Fruit fly (Drosophila melanogaster) whole organism, embryonic: ENCODE measurements around the gene fz.

Source experiments
- Atf6 ChIP-seq: fragments of 200-800 bp; sonication (Bioruptor generic); IDR thresholded peaks from 2 replicates; pipeline ENCODE4 v1.3.6; 2022; ENCODE audit warnings: missing biosample characterization, missing genetic modification characterization
- Blimp-1 ChIP-seq: fragments of 200-800 bp; sonication (Bioruptor generic); optimal IDR thresholded peaks from 3 replicates; lab custom pipeline; 2018; ENCODE audit warnings: missing biosample characterization, missing genetic modification characterization, mild to moderate bottlenecking, moderate library complexity, missing genetic modification reagents
- CG10147 ChIP-seq: fragments of 200-800 bp; sonication (Bioruptor generic); optimal IDR thresholded peaks from 2 replicates; lab custom pipeline; 2019; ENCODE audit warnings: missing biosample characterization, mild to moderate bottlenecking, missing genetic modification characterization, moderate library complexity
- CG1024 ChIP-seq: fragments of 200-800 bp; sonication (Bioruptor generic); IDR thresholded peaks from 2 replicates; pipeline ENCODE4 v1.3.6; 2022; ENCODE audit warnings: missing biosample characterization, missing genetic modification characterization
- CG11695 ChIP-seq: fragments of 200-800 bp; sonication (Bioruptor generic); IDR thresholded peaks from 3 replicates; pipeline ENCODE4 v1.3.6; 2022; ENCODE audit warnings: missing biosample characterization, missing genetic modification characterization
- CG12236 ChIP-seq: fragments of 200-800 bp; sonication (Bioruptor generic); optimal IDR thresholded peaks from 2 replicates; lab custom pipeline; 2016; ENCODE audit warnings: missing biosample characterization, missing genetic modification characterization
- CG12942 ChIP-seq: fragments of 200-800 bp; sonication (Bioruptor generic); optimal IDR thresholded peaks from 3 replicates; lab custom pipeline; 2016; ENCODE audit warnings: missing biosample characterization, missing genetic modification characterization
- CG15269 ChIP-seq: fragments of 200-800 bp; sonication (Bioruptor generic); optimal IDR thresholded peaks from 2 replicates; lab custom pipeline; 2018; ENCODE audit warnings: missing biosample characterization, mild to moderate bottlenecking, missing genetic modification characterization, moderate library complexity
- CG15601 ChIP-seq: fragments of 200-800 bp; sonication (Bioruptor generic); optimal IDR thresholded peaks from 3 replicates; lab custom pipeline; 2019; ENCODE audit warnings: missing biosample characterization, mild to moderate bottlenecking, missing genetic modification characterization, moderate library complexity
- CG1602 ChIP-seq: fragments of 200-800 bp; sonication (Bioruptor generic); optimal IDR thresholded peaks from 3 replicates; lab custom pipeline; 2016; ENCODE audit warnings: missing biosample characterization, missing genetic modification characterization
- CG18262 ChIP-seq: fragments of 200-800 bp; optimal IDR thresholded peaks from 3 replicates; lab custom pipeline; 2019; ENCODE audit warnings: missing biosample characterization, mild to moderate bottlenecking, missing genetic modification characterization, moderate library complexity
- CG18599 ChIP-seq: fragments of 200-800 bp; sonication (Bioruptor generic); optimal IDR thresholded peaks from 3 replicates; lab custom pipeline; 2017; ENCODE audit warnings: missing biosample characterization, missing genetic modification characterization, mild to moderate bottlenecking, moderate library complexity, missing genetic modification reagents
- CG2712 ChIP-seq: fragments of 200-800 bp; optimal IDR thresholded peaks from 3 replicates; lab custom pipeline; 2019; ENCODE audit warnings: missing biosample characterization, mild to moderate bottlenecking, missing genetic modification characterization, moderate library complexity
- CG31224 ChIP-seq: fragments of 200-800 bp; sonication (Bioruptor generic); IDR thresholded peaks from 2 replicates; pipeline ENCODE4 v1.3.6; 2022; ENCODE audit warnings: missing biosample characterization, missing genetic modification characterization
- CG3163 ChIP-seq: fragments of 200-800 bp; sonication (Bioruptor generic); optimal IDR thresholded peaks from 3 replicates; lab custom pipeline; 2016; ENCODE audit warnings: missing biosample characterization, missing genetic modification characterization
- CG33213 ChIP-seq: fragments of 200-800 bp; sonication (Bioruptor generic); optimal IDR thresholded peaks from 3 replicates; lab custom pipeline; 2016; ENCODE audit warnings: missing biosample characterization, missing genetic modification characterization
- CG33557 ChIP-seq: fragments of 200-800 bp; sonication (Bioruptor generic); optimal IDR thresholded peaks from 2 replicates; lab custom pipeline; 2019; ENCODE audit warnings: missing biosample characterization, mild to moderate bottlenecking, missing genetic modification characterization, moderate library complexity
- CG4282 ChIP-seq: fragments of 200-800 bp; sonication (Bioruptor generic); optimal IDR thresholded peaks from 2 replicates; lab custom pipeline; 2016; ENCODE audit warnings: missing biosample characterization, missing genetic modification characterization
- CG7745 ChIP-seq: fragments of 200-800 bp; sonication (Bioruptor generic); optimal IDR thresholded peaks from 2 replicates; lab custom pipeline; 2018; ENCODE audit warnings: missing biosample characterization, mild to moderate bottlenecking, missing genetic modification characterization, moderate library complexity
- CG7786 ChIP-seq: fragments of 200-800 bp; sonication (Bioruptor generic); optimal IDR thresholded peaks from 2 replicates; lab custom pipeline; 2016; ENCODE audit warnings: missing biosample characterization, missing genetic modification characterization
- CG9817 ChIP-seq: fragments of 200-800 bp; sonication (Bioruptor generic); optimal IDR thresholded peaks from 2 replicates; lab custom pipeline; 2018; ENCODE audit warnings: missing biosample characterization, mild to moderate bottlenecking, missing genetic modification characterization, moderate library complexity
- CG9876 ChIP-seq: fragments of 200-800 bp; sonication (Bioruptor generic); optimal IDR thresholded peaks from 2 replicates; lab custom pipeline; 2016; ENCODE audit warnings: missing biosample characterization, missing genetic modification characterization
- CTCF ChIP-seq: fragments of 200-800 bp; sonication (Bioruptor generic); optimal IDR thresholded peaks from 2 replicates; lab custom pipeline; 2017; ENCODE audit warnings: missing biosample characterization, mild to moderate bottlenecking, missing genetic modification characterization, moderate library complexity
- Drgx ChIP-seq: fragments of 200-800 bp; sonication (Bioruptor generic); IDR thresholded peaks from 2 replicates; pipeline ENCODE4 v1.3.6; 2022; ENCODE audit warnings: missing biosample characterization, missing genetic modification characterization
- E2f2 ChIP-seq: fragments of 200-800 bp; sonication (Bioruptor generic); IDR thresholded peaks from 2 replicates; pipeline ENCODE4 v1.3.6; 2022; ENCODE audit warnings: missing biosample characterization, missing genetic modification characterization
- GATAe ChIP-seq: fragments of 200-800 bp; sonication (Bioruptor generic); conservative IDR thresholded peaks from 2 replicates; pipeline ENCODE4 v1.3.6; 2022; ENCODE audit warnings: missing biosample characterization, missing genetic modification characterization
- Gug ChIP-seq: fragments of 200-800 bp; sonication (Bioruptor generic); IDR thresholded peaks from 4 replicates; pipeline ENCODE4 v1.3.6; 2022; ENCODE audit warnings: missing biosample characterization, missing genetic modification characterization
- Pdp1 ChIP-seq, 2 experiments: fragments of 200-800 bp; sonication (Bioruptor generic); optimal IDR thresholded peaks; 3 replicates each; lab custom pipeline; 2016; ENCODE audit warnings: missing biosample characterization in 2 of 2, missing genetic modification characterization in 2 of 2, mild to moderate bottlenecking in 1 of 2, moderate library complexity in 1 of 2
- Side ChIP-seq: fragments of 200-800 bp; sonication (Bioruptor generic); optimal IDR thresholded peaks from 2 replicates; lab custom pipeline; 2016; ENCODE audit warnings: missing biosample characterization, missing genetic modification characterization
- Six4 ChIP-seq: fragments of 200-800 bp; sonication (Bioruptor generic); optimal IDR thresholded peaks from 2 replicates; lab custom pipeline; 2016; ENCODE audit warnings: missing biosample characterization, missing genetic modification characterization
- Tbp ChIP-seq: fragments of >200 bp; optimal IDR thresholded peaks from 2 replicates; lab custom pipeline; 2018; ENCODE audit warnings: missing biosample characterization, missing genetic modification characterization
- Vsx1 ChIP-seq: fragments of 200-800 bp; sonication (Bioruptor generic); optimal IDR thresholded peaks from 2 replicates; lab custom pipeline; 2017; ENCODE audit warnings: missing biosample characterization, mild to moderate bottlenecking, missing genetic modification characterization, missing genetic modification reagents
- Xrp1 ChIP-seq: fragments of 200-800 bp; sonication (Bioruptor generic); IDR thresholded peaks from 2 replicates; pipeline ENCODE4 v1.3.6; 2022; ENCODE audit warnings: missing biosample characterization, missing genetic modification characterization
- ci ChIP-seq: fragments of 200-800 bp; sonication (Bioruptor generic); IDR thresholded peaks from 3 replicates; pipeline ENCODE4 v1.3.6; 2022; ENCODE audit warnings: missing biosample characterization, missing genetic modification characterization
- crol ChIP-seq: fragments of 200-800 bp; sonication (Bioruptor generic); IDR thresholded peaks from 2 replicates; pipeline ENCODE4 v1.3.6; 2022; ENCODE audit warnings: missing biosample characterization, missing genetic modification characterization
- crp ChIP-seq, 2 experiments: fragments of 200-800 bp; sonication (Bioruptor generic); optimal IDR thresholded peaks; 2 replicates in 1 of 2; 3 replicates in 1 of 2; lab custom pipeline; 2017; ENCODE audit warnings: missing biosample characterization in 2 of 2, missing genetic modification characterization in 2 of 2, mild to moderate bottlenecking in 1 of 2, moderate library complexity in 1 of 2
- danr ChIP-seq: fragments of 200-800 bp; sonication (Bioruptor generic); IDR thresholded peaks from 2 replicates; pipeline ENCODE4 v1.3.6; 2022; ENCODE audit warnings: missing biosample characterization, missing genetic modification characterization
- dmrt99B ChIP-seq: fragments of 200-800 bp; sonication (Bioruptor generic); optimal IDR thresholded peaks from 2 replicates; lab custom pipeline; 2018; ENCODE audit warnings: missing biosample characterization, mild to moderate bottlenecking, missing genetic modification characterization, moderate library complexity
- hbn ChIP-seq: fragments of 200-800 bp; sonication (Bioruptor generic); IDR thresholded peaks from 2 replicates; pipeline ENCODE4 v1.3.6; 2022; ENCODE audit warnings: missing biosample characterization, missing genetic modification characterization; ENCODE audit not compliant: partially characterized antibody
- inv ChIP-seq: fragments of 200-800 bp; sonication (Bioruptor generic); IDR thresholded peaks from 2 replicates; pipeline ENCODE4 v1.3.6; 2022; ENCODE audit warnings: missing biosample characterization, missing genetic modification characterization; ENCODE audit not compliant: partially characterized antibody
- lilli ChIP-seq: fragments of 200-800 bp; sonication (Bioruptor generic); optimal IDR thresholded peaks from 3 replicates; lab custom pipeline; 2016; ENCODE audit warnings: missing biosample characterization, missing genetic modification characterization
- oc ChIP-seq: fragments of 200-800 bp; sonication (Bioruptor generic); optimal IDR thresholded peaks from 2 replicates; lab custom pipeline; 2018; ENCODE audit warnings: missing biosample characterization, mild to moderate bottlenecking, missing genetic modification characterization, moderate library complexity
- pros ChIP-seq: fragments of 200-800 bp; sonication (Bioruptor generic); optimal IDR thresholded peaks from 3 replicates; lab custom pipeline; 2019; ENCODE audit warnings: missing biosample characterization, mild to moderate bottlenecking, missing genetic modification characterization, moderate library complexity
- row ChIP-seq: fragments of 200-800 bp; sonication (Bioruptor generic); IDR thresholded peaks from 3 replicates; pipeline ENCODE4 v1.3.6; 2022; ENCODE audit warnings: missing biosample characterization, missing genetic modification characterization
- sc ChIP-seq, 3 experiments: fragments of >200 bp in 2 of 3; fragments of 200-800 bp in 1 of 3; sonication (Bioruptor generic) in 1 of 3; optimal IDR thresholded peaks; 2 replicates in 2 of 3; 3 replicates in 1 of 3; lab custom pipeline; 2017; ENCODE audit warnings: mild to moderate bottlenecking in 1 of 3, missing biosample characterization in 1 of 3, missing genetic modification characterization in 1 of 3, missing genetic modification reagents in 1 of 3
- sima ChIP-seq: fragments of 200-800 bp; sonication (Bioruptor generic); optimal IDR thresholded peaks from 2 replicates; lab custom pipeline; 2016; ENCODE audit warnings: missing biosample characterization, missing genetic modification characterization
- sisA ChIP-seq: fragments of 200-800 bp; sonication (Bioruptor generic); IDR thresholded peaks from 2 replicates; pipeline ENCODE4 v1.3.6; 2022; ENCODE audit warnings: missing biosample characterization, missing genetic modification characterization
- trh ChIP-seq: fragments of 200-800 bp; sonication (Bioruptor generic); optimal IDR thresholded peaks from 2 replicates; lab custom pipeline; 2016; ENCODE audit warnings: missing biosample characterization, missing genetic modification characterization
- twi ChIP-seq: fragments of 200-800 bp; optimal IDR thresholded peaks from 2 replicates; lab custom pipeline; 2019; ENCODE audit warnings: missing biosample characterization, mild to moderate bottlenecking, missing genetic modification characterization, moderate library complexity
- unc-4 ChIP-seq: fragments of 200-800 bp; sonication (Bioruptor generic); IDR thresholded peaks from 2 replicates; pipeline ENCODE4 v1.3.6; 2022; ENCODE audit warnings: missing biosample characterization, missing genetic modification characterization; ENCODE audit not compliant: partially characterized antibody

fz gene

DNA sequence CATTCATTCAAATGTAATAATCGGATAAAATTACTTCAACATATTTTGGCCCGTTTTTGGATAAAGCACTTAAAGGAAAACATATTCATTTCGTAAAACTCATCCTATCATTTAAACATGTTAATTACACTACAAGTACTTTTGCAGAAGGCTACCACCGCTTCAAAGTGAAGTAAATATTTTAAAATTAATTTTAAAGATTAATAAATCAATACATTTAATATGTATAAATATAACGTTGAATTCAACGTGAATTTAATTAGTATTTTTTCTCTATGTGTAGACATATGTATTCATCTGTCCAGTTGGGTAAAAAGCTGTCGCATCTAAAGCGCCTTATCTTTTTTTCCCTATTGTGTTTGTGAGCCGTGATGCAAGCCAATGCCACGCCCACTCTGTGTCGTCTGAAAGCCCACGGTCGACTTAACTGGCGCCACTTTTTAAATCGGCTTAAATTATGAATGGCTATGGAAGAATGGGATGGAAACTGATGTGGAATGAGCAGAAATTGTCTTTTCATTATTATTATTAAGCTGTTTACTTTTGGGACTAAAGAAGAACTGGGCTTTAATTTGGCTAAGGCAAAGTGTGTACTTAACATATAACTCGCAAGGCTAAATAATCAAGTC lies 69.3 kb downstream of the fz start (continued):
- TF ChIP-seq CG1602 (no peak), danr (GFP tag; lab: Robert Waterston, UW) (no peak), dmrt99B (tag; lab: Kevin White, UChicago) (peak; percentile 52), CG15601 (tag; lab: Kevin White, UChicago) (no peak), CG2712 (tag; lab: Kevin White, UChicago) (peak; percentile 32), CG33557 (GFP tag; lab: Kevin White, UChicago) (no peak), pros (GFP tag; lab: Kevin White, UChicago) (no peak), oc (tag; lab: Kevin White, UChicago) (peak; percentile 97), row (peak; percentile 36; the same call in 2 of the 3 replicates), CG31224 (no peak), CG9876 (GFP tag; lab: Kevin White, UChicago) (no peak), Drgx (no peak), unc-4 (GFP tag; lab: Robert Waterston, UW) (no peak), sima (no peak), inv (GFP tag; lab: Robert Waterston, UW) (no peak), hbn (GFP tag; lab: Robert Waterston, UW) (no peak), Vsx1 (GFP tag; lab: Kevin White, UChicago) (no peak), Xrp1 (GFP tag; lab: Robert Waterston, UW) (peak; percentile 11; the same call in 1 of the 2 replicates), crp (GFP tag; optimal IDR thresholded peaks at IDR 0.05; lab: Kevin White, UChicago) (no peak), CG3163 (no peak), crol (no peak), CG11695 (GFP tag; lab: Robert Waterston, UW) (no peak), ci (GFP tag; lab: Robert Waterston, UW) (0 out of 3 replicates have a peak, but pooled peaks have one; percentile 32), CG10147 (no peak), E2f2 (GFP tag; lab: Robert Waterston, UW) (no peak), sisA (GFP tag; lab: Robert Waterston, UW) (no peak), CG15269 (tag; lab: Kevin White, UChicago) (peak; percentile 21), CG18599 (peak; percentile 8), Blimp-1 (peak; percentile 6), Six4 (GFP tag; lab: Kevin White, UChicago) (no peak), CG7786 (GFP tag; lab: Kevin White, UChicago) (no peak), Atf6 (GFP tag; lab: Robert Waterston, UW) (no peak), CG7745 (tag; lab: Kevin White, UChicago) (no peak), GATAe (GFP tag; lab: Robert Waterston, UW) (no peak), lilli (GFP tag; lab: Kevin White, UChicago) (no peak), trh (GFP tag; lab: Kevin White, UChicago) (no peak), Tbp (GFP tag; lab: Kevin White, UChicago) (no peak), Pdp1 (GFP tag; optimal IDR thresholded peaks at IDR 0.05; lab: Kevin White, UChicago) (no peak), Side (GFP tag; lab: Kevin White, UChicago) (no peak), CG33213 (GFP tag; lab: Kevin White, UChicago) (no peak), CG1024 (GFP tag; lab: Robert Waterston, UW) (no peak), CG9817 (tag; lab: Kevin White, UChicago) (no peak), sc (optimal IDR thresholded peaks at IDR 0.05; lab: Kevin White, UChicago) (no peak), sc (GFP tag; optimal IDR thresholded peaks at IDR 0.05; lab: Kevin White, UChicago) (no peak), CTCF (GFP tag; lab: Kevin White, UChicago) (no peak), CG4282 (no peak), CG12236 (GFP tag; lab: Kevin White, UChicago) (no peak), twi (tag; lab: Kevin White, UChicago) (no peak), Gug (GFP tag; lab: Robert Waterston, UW) (no peak), CG12942 (GFP tag; lab: Kevin White, UChicago) (no peak), CG18262 (peak; percentile 19)
